Fruit fly (Drosophila melanogaster) whole organism, prepupa: ENCODE measurements around the gene ru.

Experiments used
- CG10631 ChIP-seq: fragments of 200-800 bp; sonication (Bioruptor generic); optimal IDR thresholded peaks from 2 replicates; lab custom pipeline; 2016; ENCODE audit warnings: missing biosample characterization, missing genetic modification characterization
- CG11294 ChIP-seq: fragments of 200-800 bp; sonication (Bioruptor generic); IDR thresholded peaks from 2 replicates; pipeline ENCODE4 v1.3.6; 2022; ENCODE audit warnings: missing biosample characterization, missing genetic modification characterization
- CG11762 ChIP-seq: fragments of 200-800 bp; sonication (Bioruptor generic); optimal IDR thresholded peaks from 3 replicates; lab custom pipeline; 2016; ENCODE audit warnings: missing biosample characterization, missing genetic modification characterization; ENCODE audit not compliant: insufficient read depth
- CG16779 ChIP-seq: fragments of 200-800 bp; sonication (Bioruptor generic); optimal IDR thresholded peaks from 3 replicates; lab custom pipeline; 2017; ENCODE audit warnings: missing biosample characterization, mild to moderate bottlenecking, missing genetic modification characterization
- CG31627 ChIP-seq: fragments of 200-800 bp; sonication (Bioruptor generic); optimal IDR thresholded peaks from 3 replicates; lab custom pipeline; 2016; ENCODE audit warnings: missing biosample characterization, missing genetic modification characterization
- CG32006 ChIP-seq: fragments of 200-800 bp; sonication (Bioruptor generic); optimal IDR thresholded peaks from 3 replicates; lab custom pipeline; 2017; ENCODE audit warnings: missing biosample characterization, mild to moderate bottlenecking, missing genetic modification characterization
- CG3919 ChIP-seq: fragments of 200-800 bp; sonication (Bioruptor generic); optimal IDR thresholded peaks from 3 replicates; lab custom pipeline; 2016; ENCODE audit warnings: missing biosample characterization, missing genetic modification characterization
- CG6163 ChIP-seq: fragments of 200-800 bp; sonication (Bioruptor generic); IDR thresholded peaks from 3 replicates; pipeline ENCODE4 v1.3.6; 2022; ENCODE audit warnings: missing biosample characterization, missing genetic modification characterization
- CG6276 ChIP-seq: fragments of 200-800 bp; sonication (Bioruptor generic); optimal IDR thresholded peaks from 2 replicates; lab custom pipeline; 2017; ENCODE audit warnings: missing biosample characterization, mild to moderate bottlenecking, missing genetic modification characterization
- CG6792 ChIP-seq: fragments of 200-800 bp; sonication (Bioruptor generic); optimal IDR thresholded peaks from 3 replicates; lab custom pipeline; 2016; ENCODE audit warnings: missing biosample characterization, missing genetic modification characterization
- CG6854 ChIP-seq: fragments of 200-800 bp; sonication (Bioruptor generic); optimal IDR thresholded peaks from 2 replicates; lab custom pipeline; 2017; ENCODE audit warnings: missing biosample characterization, mild to moderate bottlenecking, missing genetic modification characterization
- CG8119 ChIP-seq: fragments of 200-800 bp; sonication (Bioruptor generic); IDR thresholded peaks from 3 replicates; pipeline ENCODE4 v1.3.6; 2022; ENCODE audit warnings: missing biosample characterization, missing genetic modification characterization
- CG8319 ChIP-seq: fragments of 200-800 bp; sonication (Bioruptor generic); optimal IDR thresholded peaks from 3 replicates; lab custom pipeline; 2016; ENCODE audit warnings: missing biosample characterization, missing genetic modification characterization
- Eip78C ChIP-seq: fragments of 200-800 bp; sonication (Bioruptor generic); peaks from one replicate; lab custom pipeline; 2016; ENCODE audit warnings: missing biosample characterization, missing genetic modification characterization
- Eip93F ChIP-seq: fragments of 200-800 bp; sonication (Bioruptor generic); optimal IDR thresholded peaks from 2 replicates; lab custom pipeline; 2016; ENCODE audit warnings: missing biosample characterization, mild to moderate bottlenecking, missing genetic modification characterization
- Ets21C ChIP-seq: fragments of 200-800 bp; sonication (Bioruptor generic); optimal IDR thresholded peaks from 3 replicates; lab custom pipeline; 2016; ENCODE audit warnings: missing biosample characterization, missing genetic modification characterization
- Lpt ChIP-seq: fragments of 200-800 bp; sonication (Bioruptor generic); optimal IDR thresholded peaks from 3 replicates; lab custom pipeline; 2016; ENCODE audit warnings: missing biosample characterization, missing genetic modification characterization
- Met ChIP-seq: fragments of 200-800 bp; sonication (Bioruptor generic); optimal IDR thresholded peaks from 3 replicates; lab custom pipeline; 2016; ENCODE audit warnings: missing biosample characterization, missing genetic modification characterization
- Smox ChIP-seq: fragments of 200-800 bp; sonication (Bioruptor generic); optimal IDR thresholded peaks from 3 replicates; lab custom pipeline; 2016; ENCODE audit warnings: missing biosample characterization, missing genetic modification characterization
- Sox102F ChIP-seq: fragments of 200-800 bp; sonication (Bioruptor generic); optimal IDR thresholded peaks from 2 replicates; lab custom pipeline; 2016; ENCODE audit warnings: missing biosample characterization, mild to moderate bottlenecking, missing genetic modification characterization
- Sox14 ChIP-seq: fragments of 200-800 bp; sonication (Bioruptor generic); optimal IDR thresholded peaks from 3 replicates; lab custom pipeline; 2016; ENCODE audit warnings: missing biosample characterization, missing genetic modification characterization
- Sox15 ChIP-seq: fragments of 200-800 bp; sonication (Bioruptor generic); optimal IDR thresholded peaks from 3 replicates; lab custom pipeline; 2016; ENCODE audit warnings: missing biosample characterization, missing genetic modification characterization
- achi ChIP-seq: fragments of 200-800 bp; sonication (Bioruptor generic); optimal IDR thresholded peaks from 3 replicates; lab custom pipeline; 2016; ENCODE audit warnings: missing biosample characterization, missing genetic modification characterization
- cyc ChIP-seq: fragments of 200-800 bp; sonication (Bioruptor generic); optimal IDR thresholded peaks from 3 replicates; lab custom pipeline; 2016; ENCODE audit warnings: missing biosample characterization, missing genetic modification characterization
- dac ChIP-seq: fragments of 200-800 bp; sonication (Bioruptor generic); optimal IDR thresholded peaks from 2 replicates; lab custom pipeline; 2017; ENCODE audit warnings: missing biosample characterization, mild to moderate bottlenecking, missing genetic modification characterization
- eg ChIP-seq: fragments of 200-800 bp; sonication (Bioruptor generic); IDR thresholded peaks from 3 replicates; pipeline ENCODE4 v1.3.6; 2022; ENCODE audit warnings: missing biosample characterization, missing genetic modification characterization
- esn ChIP-seq: fragments of 200-800 bp; sonication (Bioruptor generic); optimal IDR thresholded peaks from 2 replicates; lab custom pipeline; 2016; ENCODE audit warnings: missing biosample characterization, mild to moderate bottlenecking, missing genetic modification characterization, moderate library complexity
- fkh ChIP-seq: fragments of 200-800 bp; sonication (Bioruptor generic); optimal IDR thresholded peaks from 3 replicates; lab custom pipeline; 2017; ENCODE audit warnings: missing biosample characterization, mild to moderate bottlenecking, missing genetic modification characterization, moderate library complexity
- net ChIP-seq: fragments of 200-800 bp; sonication (Bioruptor generic); optimal IDR thresholded peaks from 3 replicates; lab custom pipeline; 2016; ENCODE audit warnings: missing biosample characterization, missing genetic modification characterization
- spab ChIP-seq: fragments of 200-800 bp; sonication (Bioruptor generic); optimal IDR thresholded peaks from 2 replicates; lab custom pipeline; 2017; ENCODE audit warnings: missing biosample characterization, mild to moderate bottlenecking, missing genetic modification characterization, missing genetic modification reagents
- ss ChIP-seq, 2 experiments: fragments of 200-800 bp; sonication (Bioruptor generic); optimal IDR thresholded peaks; 2 replicates in 1 of 2; 3 replicates in 1 of 2; lab custom pipeline; 2017 to 2018; ENCODE audit warnings: mild to moderate bottlenecking in 2 of 2, missing biosample characterization in 2 of 2, missing genetic modification characterization in 2 of 2, moderate library complexity in 1 of 2
- topi ChIP-seq: fragments of 200-800 bp; sonication (Bioruptor generic); optimal IDR thresholded peaks from 3 replicates; lab custom pipeline; 2016; ENCODE audit warnings: missing biosample characterization, missing genetic modification characterization
- vri ChIP-seq: fragments of 200-800 bp; sonication (Bioruptor generic); optimal IDR thresholded peaks from 3 replicates; lab custom pipeline; 2016; ENCODE audit warnings: missing biosample characterization, mild to moderate bottlenecking, missing genetic modification characterization

The ru gene

DNA sequence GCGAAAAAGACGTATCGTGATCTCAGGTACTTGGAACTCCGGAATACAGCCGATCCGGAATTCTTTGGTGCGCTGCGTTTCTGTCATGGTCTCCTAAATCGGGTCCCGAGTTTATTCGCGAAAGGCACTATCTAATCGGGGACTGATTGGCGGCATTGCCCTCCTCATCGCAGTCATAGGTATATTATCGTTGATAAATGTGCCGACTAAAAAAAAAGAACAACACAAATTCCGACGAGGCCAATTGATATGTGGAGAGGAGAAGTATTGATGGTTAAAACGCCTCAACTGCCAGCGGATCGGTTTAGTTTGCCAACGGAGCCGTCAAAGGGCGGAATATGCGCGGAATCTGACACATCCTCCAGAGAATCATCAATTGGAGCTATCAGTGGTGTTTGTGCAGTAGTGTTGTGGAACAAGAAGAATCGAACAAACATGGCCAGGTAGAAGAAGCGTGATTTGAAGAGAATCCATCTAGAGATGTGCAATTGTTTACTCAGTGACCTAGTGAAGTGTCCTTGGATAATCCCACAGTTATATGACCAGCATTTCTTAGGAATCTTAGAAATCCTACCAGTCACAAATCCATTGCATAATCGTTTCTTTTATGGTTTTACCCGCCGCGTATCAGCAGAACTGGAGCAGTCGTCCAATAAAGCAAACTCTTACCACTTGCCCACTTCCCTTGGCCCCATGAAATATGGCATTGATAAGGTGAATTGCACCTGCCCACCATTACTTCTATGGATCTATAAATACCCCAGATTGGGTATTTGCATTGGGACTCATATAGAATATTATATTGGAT is 45.4 kb upstream of the ru start:
- TF ChIP-seq vri (GFP tag; lab: Kevin White, UChicago) (peak; percentile 97), CG6163 (GFP tag; lab: Robert Waterston, UW) (no peak)

DNA sequence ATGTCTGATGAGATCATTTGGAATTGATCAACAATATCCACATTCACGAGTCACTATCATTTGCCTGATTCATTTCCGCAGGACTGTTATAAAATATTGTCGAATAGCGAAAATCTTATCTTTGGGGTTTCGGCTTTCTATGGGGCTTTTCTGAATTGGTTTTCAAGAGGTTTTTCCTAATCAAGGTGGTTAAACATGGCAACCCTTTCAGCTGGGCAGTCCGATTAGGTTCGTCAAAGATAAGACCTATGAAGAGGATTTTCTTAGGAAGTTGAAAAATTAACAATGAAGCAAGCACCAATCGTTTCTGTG is 44.8 kb upstream of the ru start:
- TF ChIP-seq vri (GFP tag; lab: Kevin White, UChicago), result peak; percentile 58
- no peak for TF ChIP-seq CG8119 (GFP tag; lab: Robert Waterston, UW)
- TF ChIP-seq Eip93F (GFP tag; lab: Kevin White, UChicago), result no peak
- no peak for TF ChIP-seq CG10631 (GFP tag; lab: Kevin White, UChicago)
- no peak for TF ChIP-seq Sox15 (GFP tag; lab: Kevin White, UChicago)
- TF ChIP-seq Sox102F (GFP tag; lab: Kevin White, UChicago), result no peak

DNA sequence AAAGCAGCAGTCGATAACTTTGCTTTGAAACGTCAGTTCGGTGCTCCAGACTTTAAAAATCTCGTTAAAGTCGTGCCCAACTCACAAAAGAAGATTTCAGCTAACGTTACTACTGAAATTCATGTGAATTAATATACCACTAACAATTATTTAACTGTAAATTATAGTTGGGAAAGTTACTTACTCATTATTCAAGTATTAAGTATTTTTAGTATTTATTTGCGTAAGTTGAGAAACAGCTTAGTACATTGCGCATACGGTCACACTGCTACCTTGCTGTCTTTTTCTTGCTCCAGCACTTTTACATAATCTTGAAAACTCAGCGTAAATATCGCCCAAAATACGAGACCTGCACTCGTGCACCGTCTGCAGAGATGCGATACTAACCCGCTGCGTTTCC is 40.7 kb upstream of the ru start, which contains the start of gene ND-ACP:
Gene ND-ACP, plus strand, starts transcription at position 226 of the 400 bp plus-strand sequence.
- TF ChIP-seq CG32006 (GFP tag; lab: Kevin White, UChicago) (no peak), dac (no peak), achi (GFP tag; lab: Kevin White, UChicago) (peak; percentile 83), Met (no peak), topi (GFP tag; lab: Kevin White, UChicago) (no peak), cyc (no peak), Eip78C (GFP tag; lab: Kevin White, UChicago) (no peak), eg (no peak), vri (GFP tag; lab: Kevin White, UChicago) (peak; percentile 66)

DNA sequence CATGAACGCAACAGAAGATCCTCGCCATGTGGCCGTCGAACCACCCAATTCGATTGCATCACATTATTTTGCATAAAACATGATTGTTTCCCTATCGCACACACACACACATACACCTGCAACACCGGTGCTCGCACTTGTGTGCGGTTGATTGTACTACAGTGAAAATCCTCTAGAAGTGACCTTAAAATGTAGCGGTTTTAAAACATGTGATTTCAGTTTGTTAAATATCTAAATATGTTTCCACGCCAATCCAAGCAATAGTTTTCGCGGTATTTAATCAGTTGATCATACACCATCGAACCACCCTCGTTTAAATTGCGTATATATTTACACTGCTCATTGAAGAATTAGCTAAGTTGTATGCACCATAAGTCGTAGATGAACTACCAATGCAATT is 40.0 kb upstream of the ru start:
- TF ChIP-seq esn (GFP tag; lab: Kevin White, UChicago), result peak; percentile 29
- TF ChIP-seq CG6276 (GFP tag; lab: Kevin White, UChicago), result no peak
- no peak for TF ChIP-seq Sox14 (GFP tag; lab: Kevin White, UChicago)
- peak; percentile 61 for TF ChIP-seq Eip78C (GFP tag; lab: Kevin White, UChicago)
- peak; percentile 10 for TF ChIP-seq achi (GFP tag; lab: Kevin White, UChicago)
- 0 out of 3 replicates have a peak, but pooled peaks have one; percentile 34 for TF ChIP-seq eg
- TF ChIP-seq ss (GFP tag; optimal IDR thresholded peaks at IDR 0.05; lab: Kevin White, UChicago), result no peak
- TF ChIP-seq CG31627, result peak; percentile 21

DNA sequence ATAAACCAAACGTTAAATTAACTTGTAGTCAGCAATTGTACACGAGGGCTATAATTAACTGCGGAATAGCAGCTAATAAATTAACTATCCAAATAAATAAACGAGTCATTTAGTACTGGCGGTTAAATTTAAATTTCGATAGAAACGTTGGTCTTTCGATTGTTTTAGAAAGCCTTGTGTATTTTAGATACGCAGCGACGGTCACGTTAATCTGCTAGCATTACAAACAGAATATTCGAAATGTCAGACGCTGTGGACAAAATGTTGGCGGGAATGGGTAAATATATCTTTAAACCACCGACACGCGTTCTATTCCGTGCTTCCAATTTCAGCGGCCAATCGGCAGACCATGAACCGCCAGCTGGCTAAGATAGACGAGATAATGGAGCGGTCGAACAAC is 38.9 kb upstream of the ru start, which contains the start of gene msd1:
Gene msd1, plus strand, starts transcription at position 203 of the 400 bp plus-strand sequence.
- TF ChIP-seq CG32006 (GFP tag; lab: Kevin White, UChicago) (no peak), fkh (GFP tag; lab: Kevin White, UChicago) (peak; percentile 40), Smox (no peak), CG11762 (GFP tag; lab: Kevin White, UChicago) (no peak)

DNA sequence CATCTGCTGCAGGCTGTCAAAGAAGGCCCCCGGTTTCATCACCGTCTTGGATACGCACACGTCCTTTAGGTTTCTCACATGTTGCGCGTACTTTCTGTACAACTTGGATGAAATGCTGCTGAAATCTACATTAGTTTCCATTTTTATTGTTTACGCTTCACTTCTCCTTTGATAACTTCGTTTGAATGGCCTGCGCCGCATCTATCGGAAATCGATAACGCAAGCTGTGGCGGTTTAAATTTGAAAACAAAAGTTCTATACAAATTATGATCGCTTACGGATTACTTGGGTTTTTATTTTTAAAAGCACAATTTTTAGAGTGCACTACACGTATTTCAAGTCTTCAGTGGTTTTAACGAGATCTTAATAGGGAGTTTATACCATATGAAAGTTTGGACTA is 37.5 kb upstream of the ru start, which contains the start of gene msd5:
Gene msd5, minus strand, starts transcription at position 174 of the 400 bp plus-strand sequence.
- TF ChIP-seq CG6854 (GFP tag; lab: Kevin White, UChicago) (no peak), CG8119 (GFP tag; lab: Robert Waterston, UW) (no peak), CG16779 (tag; lab: Kevin White, UChicago) (no peak), spab (GFP tag; lab: Kevin White, UChicago) (no peak), Sox102F (GFP tag; lab: Kevin White, UChicago) (no peak), fkh (GFP tag; lab: Kevin White, UChicago) (no peak), CG3919 (GFP tag; lab: Kevin White, UChicago) (no peak), Ets21C (GFP tag; lab: Kevin White, UChicago) (no peak), CG6792 (GFP tag; lab: Kevin White, UChicago) (no peak), eg (no peak), net (GFP tag; lab: Kevin White, UChicago) (no peak), Smox (no peak), ss (GFP tag; optimal IDR thresholded peaks at IDR 0.05; lab: Kevin White, UChicago) (no peak), Lpt (no peak), CG11294 (GFP tag; lab: Robert Waterston, UW) (no peak), CG8319 (GFP tag; lab: Kevin White, UChicago) (no peak)
